Worm (Caenorhabditis elegans) whole organism, L1 larva: ENCODE measurements around the gene fbxa-197.
A peak's percentile ranks its signal among the peaks of the same experiment; 100 is the strongest.

Experiments
- lin-14 ChIP-seq: fragments of 200-800 bp; sonication (Bioruptor generic); optimal IDR thresholded peaks from 2 replicates; lab custom pipeline; 2018; ENCODE audit warnings: mild to moderate bottlenecking, missing genetic modification characterization, moderate library complexity, missing compliant biosample characterization
- nhr-77 ChIP-seq: fragments of 150-350 bp; optimal IDR thresholded peaks from 2 replicates; lab custom pipeline; 2014; ENCODE audit warnings: missing biosample characterization, missing genetic modification characterization
- rnt-1 ChIP-seq: sonication (generic microtip); optimal IDR thresholded peaks from 2 replicates; lab custom pipeline; 2016; ENCODE audit warnings: mild to moderate bottlenecking, missing genetic modification characterization, moderate library complexity, missing compliant biosample characterization

DNA sequence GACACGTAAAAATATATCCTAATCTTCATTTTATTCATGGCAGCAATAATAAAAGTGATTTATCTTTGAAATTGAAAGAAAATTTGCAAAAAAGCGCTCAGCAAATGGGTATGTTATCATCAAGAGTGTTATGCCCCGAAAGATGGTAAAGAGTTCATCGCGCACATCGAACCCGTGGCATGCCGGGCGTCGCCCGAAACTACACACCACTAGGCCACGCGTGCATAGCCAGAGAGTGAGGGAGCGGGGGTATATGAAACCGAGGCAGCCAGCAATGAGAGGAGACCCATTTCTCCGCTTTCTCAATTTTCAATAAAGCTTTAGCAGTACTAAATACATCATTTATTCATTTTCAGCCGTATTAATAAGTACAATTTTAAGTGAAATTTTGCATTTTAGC lies 6.3 kb downstream of the fbxa-197 start:
- TF ChIP-seq nhr-77 (tag; lab: Kevin White, UChicago) (peak; percentile 53), rnt-1 (tag; lab: Kevin White, UChicago) (peak; percentile 78), lin-14 (GFP tag; lab: Kevin White, UChicago) (no peak)
